Worm (Caenorhabditis elegans): ENCODE results near the gene C01G6.2.
A peak's percentile ranks its signal among the peaks of the same experiment; 100 is the strongest.

Gene C01G6.2

ce11 chrII:9242804-9243203 lies 24.1 kb upstream of the C01G6.2 start (continued):
- no peak for TF ChIP-seq mes-2 (tag; optimal IDR thresholded peaks at IDR 0.05; ENCODE audit: poor library complexity, severe bottlenecking)
- TF ChIP-seq lin-1 (GFP tag; IDR thresholded peaks at IDR 0.05), result no peak
- TF ChIP-seq R02D3.7 (tag; optimal IDR thresholded peaks at IDR 0.05), result peak; percentile 75
- TF ChIP-seq spr-3 (GFP tag; optimal IDR thresholded peaks at IDR 0.05), result no peak
- TF ChIP-seq ceh-32 (tag; optimal IDR thresholded peaks at IDR 0.05; ENCODE audit: poor library complexity), result no peak
- TF ChIP-seq zip-2 (tag; optimal IDR thresholded peaks at IDR 0.05), result no peak
- no peak for TF ChIP-seq F26F4.8 (GFP tag; conservative IDR thresholded peaks at IDR 0.05)
- no peak for TF ChIP-seq nhr-11 (tag; optimal IDR thresholded peaks at IDR 0.05)
- TF ChIP-seq nhr-28 (tag; optimal IDR thresholded peaks at IDR 0.05), result peak; percentile 71
- peak; percentile 93 for TF ChIP-seq dpl-1 (GFP tag; optimal IDR thresholded peaks at IDR 0.05)
- no peak for TF ChIP-seq lin-39 (tag; optimal IDR thresholded peaks at IDR 0.05)
- TF ChIP-seq Y48G9A.11 (GFP tag; IDR thresholded peaks at IDR 0.05), result peak; percentile 98
- TF ChIP-seq ctbp-1 (GFP tag; IDR thresholded peaks at IDR 0.05), result no peak
- peak in 1 of 2 experiments; percentile 94 for TF ChIP-seq unc-62 (GFP tag; optimal IDR thresholded peaks at IDR 0.05 in 1 of 2)
- TF ChIP-seq unc-62 (tag; optimal IDR thresholded peaks at IDR 0.05), result no peak
- no peak for TF ChIP-seq spr-1 (tag; optimal IDR thresholded peaks at IDR 0.05)
- no peak for TF ChIP-seq egl-27 (tag; optimal IDR thresholded peaks at IDR 0.05)
- TF ChIP-seq daf-8 (GFP tag; IDR thresholded peaks at IDR 0.05), result no peak
- no peak for TF ChIP-seq madf-9 (GFP tag; conservative IDR thresholded peaks at IDR 0.05)
- TF ChIP-seq ZK337.2 (GFP tag; IDR thresholded peaks at IDR 0.05), result no peak
- TF ChIP-seq tra-1 (GFP tag; IDR thresholded peaks at IDR 0.05), result no peak
- TF ChIP-seq mep-1 (tag; optimal IDR thresholded peaks at IDR 0.05), result peak; percentile 61
- TF ChIP-seq dmd-9 (GFP tag; IDR thresholded peaks at IDR 0.05), result no peak
- no peak for TF ChIP-seq F37D6.2 (tag; optimal IDR thresholded peaks at IDR 0.05)
- no peak for TF ChIP-seq nhr-48 (tag; optimal IDR thresholded peaks at IDR 0.05)
- no peak for TF ChIP-seq pha-4 (GFP tag; IDR thresholded peaks at IDR 0.05)
- peak; percentile 43 for TF ChIP-seq pha-4 (tag; optimal IDR thresholded peaks at IDR 0.05)
- TF ChIP-seq Y75B8A.6 (GFP tag; IDR thresholded peaks at IDR 0.05), result no peak
- TF ChIP-seq zag-1 (tag; optimal IDR thresholded peaks at IDR 0.05), result no peak
- no peak for TF ChIP-seq nhr-237 (tag; optimal IDR thresholded peaks at IDR 0.05)
- TF ChIP-seq jun-1 (tag; optimal IDR thresholded peaks at IDR 0.05), result no peak
- no peak for TF ChIP-seq daf-16 (GFP tag; optimal IDR thresholded peaks at IDR 0.05)
- no peak for TF ChIP-seq daf-16 (tag; optimal IDR thresholded peaks at IDR 0.05)
- no peak for TF ChIP-seq daf-12 (tag; optimal IDR thresholded peaks at IDR 0.05)
- no peak for TF ChIP-seq php-3 (GFP tag; IDR thresholded peaks at IDR 0.05)
- TF ChIP-seq lin-15B (tag; optimal IDR thresholded peaks at IDR 0.05), result no peak
- no peak for TF ChIP-seq ama-1 (optimal IDR thresholded peaks at IDR 0.05)
- no peak for TF ChIP-seq dmd-6 (GFP tag; IDR thresholded peaks at IDR 0.05)
- no peak for TF ChIP-seq ceh-82 (tag; optimal IDR thresholded peaks at IDR 0.05)
- TF ChIP-seq mdt-29 (GFP tag; IDR thresholded peaks at IDR 0.05), result no peak
- no peak for TF ChIP-seq nhr-111 (GFP tag; optimal IDR thresholded peaks at IDR 0.05)
- no peak for TF ChIP-seq daf-19 (GFP tag; conservative IDR thresholded peaks at IDR 0.05)
- no peak for TF ChIP-seq nhr-41 (GFP tag; IDR thresholded peaks at IDR 0.05)
- TF ChIP-seq nhr-102 (tag; optimal IDR thresholded peaks at IDR 0.05), result no peak
- TF ChIP-seq nhr-77 (tag; optimal IDR thresholded peaks at IDR 0.05), result peak; percentile 8
- TF ChIP-seq ceh-44 (GFP tag; IDR thresholded peaks at IDR 0.05), result no peak
- TF ChIP-seq dve-1 (tag; optimal IDR thresholded peaks at IDR 0.05; ENCODE audit: insufficient read depth), result peak; percentile 44
- TF ChIP-seq cey-2 (tag; optimal IDR thresholded peaks at IDR 0.05; ENCODE audit: borderline replicate concordance, insufficient read depth), result no peak
- TF ChIP-seq ztf-11 (tag; optimal IDR thresholded peaks at IDR 0.05), result no peak
- TF ChIP-seq hif-1 (tag; optimal IDR thresholded peaks at IDR 0.05), result no peak
- TF ChIP-seq T26A8.4 (GFP tag; IDR thresholded peaks at IDR 0.05), result no peak
- TF ChIP-seq ceh-20 (GFP tag; IDR thresholded peaks at IDR 0.05), result no peak
- TF ChIP-seq ceh-62 (tag; optimal IDR thresholded peaks at IDR 0.05), result no peak
